Fruit fly (Drosophila melanogaster) whole organism, embryonic: ENCODE results near the gene CG34244.
A peak's percentile ranks its signal among the peaks of the same experiment; 100 is the strongest.

Source experiments
- Bdp1 ChIP-seq: fragments of 200-800 bp; sonication (Bioruptor generic); optimal IDR thresholded peaks from 3 replicates; lab custom pipeline; 2016; ENCODE audit warnings: missing biosample characterization, missing genetic modification characterization
- CG10209 ChIP-seq: fragments of 200-800 bp; sonication (Bioruptor generic); optimal IDR thresholded peaks from 3 replicates; lab custom pipeline; 2017; ENCODE audit warnings: missing biosample characterization, mild to moderate bottlenecking, missing genetic modification characterization, missing genetic modification reagents
- CG10267 ChIP-seq: fragments of 200-800 bp; sonication (Bioruptor generic); optimal IDR thresholded peaks from 2 replicates; lab custom pipeline; 2018; ENCODE audit warnings: missing biosample characterization, mild to moderate bottlenecking, missing genetic modification characterization, moderate library complexity
- CG12071 ChIP-seq: fragments of 200-800 bp; sonication (Bioruptor generic); optimal IDR thresholded peaks from 3 replicates; lab custom pipeline; 2018; ENCODE audit warnings: missing biosample characterization, mild to moderate bottlenecking, missing genetic modification characterization
- CG12391 ChIP-seq: fragments of 200-800 bp; sonication (Bioruptor generic); optimal IDR thresholded peaks from 3 replicates; lab custom pipeline; 2018; ENCODE audit warnings: missing biosample characterization, mild to moderate bottlenecking, missing genetic modification characterization, moderate library complexity
- CG12659 ChIP-seq: fragments of 200-800 bp; sonication (Bioruptor generic); optimal IDR thresholded peaks from 3 replicates; lab custom pipeline; 2017; ENCODE audit warnings: mild to moderate bottlenecking, missing biosample characterization, missing genetic modification reagents, missing genetic modification characterization
- CG12769 ChIP-seq: fragments of 200-800 bp; sonication (Bioruptor generic); optimal IDR thresholded peaks from 2 replicates; lab custom pipeline; 2019; ENCODE audit warnings: missing biosample characterization, mild to moderate bottlenecking, missing genetic modification characterization, moderate library complexity
- CG13287 ChIP-seq: fragments of 200-800 bp; sonication (Bioruptor generic); IDR thresholded peaks from 2 replicates; pipeline ENCODE4 v1.3.6; 2022; ENCODE audit warnings: missing biosample characterization, missing genetic modification characterization; ENCODE audit not compliant: partially characterized antibody
- CG13424 ChIP-seq: fragments of 200-800 bp; sonication (Bioruptor generic); optimal IDR thresholded peaks from 2 replicates; lab custom pipeline; 2019; ENCODE audit warnings: missing biosample characterization, mild to moderate bottlenecking, missing genetic modification characterization, moderate library complexity
- CG14014 ChIP-seq: fragments of 200-800 bp; sonication (Bioruptor generic); IDR thresholded peaks from 2 replicates; pipeline ENCODE4 v1.3.6; 2022; ENCODE audit warnings: missing biosample characterization, missing genetic modification characterization
- CG14441 ChIP-seq: fragments of 200-800 bp; sonication (Bioruptor generic); IDR thresholded peaks from 2 replicates; pipeline ENCODE4 v1.3.6; 2022; ENCODE audit warnings: missing biosample characterization, missing genetic modification characterization
- CG14710 ChIP-seq: fragments of 200-800 bp; sonication (Bioruptor generic); optimal IDR thresholded peaks from 3 replicates; lab custom pipeline; 2019; ENCODE audit warnings: missing biosample characterization, mild to moderate bottlenecking, missing genetic modification characterization, moderate library complexity
- CG15269 ChIP-seq: fragments of 200-800 bp; sonication (Bioruptor generic); optimal IDR thresholded peaks from 2 replicates; lab custom pipeline; 2018; ENCODE audit warnings: missing biosample characterization, mild to moderate bottlenecking, missing genetic modification characterization, moderate library complexity
- CG17359 ChIP-seq: fragments of 200-800 bp; sonication (Bioruptor generic); optimal IDR thresholded peaks from 3 replicates; lab custom pipeline; 2018; ENCODE audit warnings: missing biosample characterization, mild to moderate bottlenecking, missing genetic modification characterization, moderate library complexity
- CG17361 ChIP-seq: fragments of 200-800 bp; sonication (Bioruptor generic); IDR thresholded peaks from 3 replicates; pipeline ENCODE4 v1.3.6; 2022; ENCODE audit warnings: missing biosample characterization, missing genetic modification characterization
- CG18262 ChIP-seq: fragments of 200-800 bp; optimal IDR thresholded peaks from 3 replicates; lab custom pipeline; 2019; ENCODE audit warnings: missing biosample characterization, mild to moderate bottlenecking, missing genetic modification characterization, moderate library complexity
- CG30403 ChIP-seq: fragments of 200-800 bp; sonication (Bioruptor generic); optimal IDR thresholded peaks from 3 replicates; lab custom pipeline; 2016; ENCODE audit warnings: missing biosample characterization, missing genetic modification characterization
- CG4424 ChIP-seq: fragments of 200-800 bp; sonication (Bioruptor generic); optimal IDR thresholded peaks from 3 replicates; lab custom pipeline; 2016; ENCODE audit warnings: missing biosample characterization, missing genetic modification characterization
- CG4617 ChIP-seq: fragments of 200-800 bp; sonication (Bioruptor generic); optimal IDR thresholded peaks from 3 replicates; lab custom pipeline; 2016; ENCODE audit warnings: missing biosample characterization, missing genetic modification characterization, borderline replicate concordance
- CG5180 ChIP-seq: fragments of 200-800 bp; sonication (Bioruptor generic); optimal IDR thresholded peaks from 3 replicates; lab custom pipeline; 2017; ENCODE audit warnings: missing biosample characterization, missing genetic modification characterization, mild to moderate bottlenecking, moderate library complexity, missing genetic modification reagents
- CG7556 ChIP-seq: fragments of 200-800 bp; sonication (Bioruptor generic); optimal IDR thresholded peaks from 2 replicates; lab custom pipeline; 2017; ENCODE audit warnings: missing biosample characterization, mild to moderate bottlenecking, missing genetic modification characterization
- CG8924 ChIP-seq: fragments of 200-800 bp; optimal IDR thresholded peaks from 3 replicates; lab custom pipeline; 2019; ENCODE audit warnings: missing biosample characterization, mild to moderate bottlenecking, missing genetic modification characterization, moderate library complexity
- Drgx ChIP-seq: fragments of 200-800 bp; sonication (Bioruptor generic); IDR thresholded peaks from 2 replicates; pipeline ENCODE4 v1.3.6; 2022; ENCODE audit warnings: missing biosample characterization, missing genetic modification characterization
- E2f2 ChIP-seq: fragments of 200-800 bp; sonication (Bioruptor generic); IDR thresholded peaks from 2 replicates; pipeline ENCODE4 v1.3.6; 2022; ENCODE audit warnings: missing biosample characterization, missing genetic modification characterization
- Gug ChIP-seq: fragments of 200-800 bp; sonication (Bioruptor generic); IDR thresholded peaks from 4 replicates; pipeline ENCODE4 v1.3.6; 2022; ENCODE audit warnings: missing biosample characterization, missing genetic modification characterization
- HLH3B ChIP-seq: fragments of 200-800 bp; sonication (Bioruptor generic); IDR thresholded peaks from 2 replicates; pipeline ENCODE4 v1.3.6; 2022; ENCODE audit warnings: missing biosample characterization, missing genetic modification characterization
- Hr3 ChIP-seq: fragments of 200-800 bp; sonication (Bioruptor generic); optimal IDR thresholded peaks from 3 replicates; lab custom pipeline; 2016; ENCODE audit warnings: missing biosample characterization, missing genetic modification characterization
- Hr78 ChIP-seq, 2 experiments: fragments of 200-800 bp in 1 of 2; fragments of >200 bp in 1 of 2; sonication (Bioruptor generic) in 1 of 2; optimal IDR thresholded peaks; 2 replicates each; lab custom pipeline; 2017 to 2019; ENCODE audit warnings: missing biosample characterization in 2 of 2, missing genetic modification characterization in 2 of 2, mild to moderate bottlenecking in 1 of 2, moderate library complexity in 1 of 2
- Jarid2 ChIP-seq: fragments of 200-800 bp; sonication (Bioruptor generic); optimal IDR thresholded peaks from 3 replicates; lab custom pipeline; 2017; ENCODE audit warnings: mild to moderate bottlenecking, missing biosample characterization, missing genetic modification reagents, missing genetic modification characterization
- Nf-YB ChIP-seq: fragments of 200-800 bp; sonication (Bioruptor generic); optimal IDR thresholded peaks from 3 replicates; lab custom pipeline; 2019; ENCODE audit warnings: missing biosample characterization, mild to moderate bottlenecking, missing genetic modification characterization, moderate library complexity
- Nf-YC ChIP-seq: fragments of 200-800 bp; optimal IDR thresholded peaks from 3 replicates; lab custom pipeline; 2019; ENCODE audit warnings: missing biosample characterization, mild to moderate bottlenecking, missing genetic modification characterization, moderate library complexity
- Oli ChIP-seq: fragments of 200-800 bp; sonication (Bioruptor generic); optimal IDR thresholded peaks from 2 replicates; lab custom pipeline; 2018; ENCODE audit warnings: missing biosample characterization, mild to moderate bottlenecking, missing genetic modification characterization, moderate library complexity
- Rfx ChIP-seq: fragments of 200-800 bp; sonication (Bioruptor generic); IDR thresholded peaks from 2 replicates; pipeline ENCODE4 v1.3.6; 2022; ENCODE audit warnings: missing biosample characterization, missing genetic modification characterization
- YL-1 ChIP-seq: fragments of 200-800 bp; sonication (Bioruptor generic); optimal IDR thresholded peaks from 3 replicates; lab custom pipeline; 2017; ENCODE audit warnings: missing biosample characterization, mild to moderate bottlenecking, missing genetic modification characterization
- amos ChIP-seq: fragments of 200-800 bp; sonication (Bioruptor generic); IDR thresholded peaks from 2 replicates; pipeline ENCODE4 v1.3.6; 2022; ENCODE audit warnings: missing biosample characterization, missing genetic modification characterization; ENCODE audit not compliant: partially characterized antibody
- br ChIP-seq: fragments of >200 bp; optimal IDR thresholded peaks from 2 replicates; lab custom pipeline; 2017
- ci ChIP-seq: fragments of 200-800 bp; sonication (Bioruptor generic); IDR thresholded peaks from 3 replicates; pipeline ENCODE4 v1.3.6; 2022; ENCODE audit warnings: missing biosample characterization, missing genetic modification characterization
- exex ChIP-seq: fragments of 200-800 bp; sonication (Bioruptor generic); optimal IDR thresholded peaks from 4 replicates; lab custom pipeline; 2018; ENCODE audit warnings: missing biosample characterization, mild to moderate bottlenecking, missing genetic modification characterization, moderate library complexity
- gem ChIP-seq: fragments of 200-800 bp; sonication (Bioruptor generic); optimal IDR thresholded peaks from 2 replicates; lab custom pipeline; 2019; ENCODE audit warnings: missing biosample characterization, mild to moderate bottlenecking, missing genetic modification characterization, moderate library complexity
- grn ChIP-seq: fragments of 200-800 bp; sonication (Bioruptor generic); optimal IDR thresholded peaks from 3 replicates; lab custom pipeline; 2017; ENCODE audit warnings: missing biosample characterization, missing genetic modification characterization
- gro ChIP-seq: fragments of 200-800 bp; sonication (Bioruptor generic); optimal IDR thresholded peaks from 2 replicates; lab custom pipeline; 2016; ENCODE audit warnings: missing biosample characterization, missing genetic modification characterization
- kni ChIP-seq: fragments of 200-800 bp; sonication (Bioruptor generic); optimal IDR thresholded peaks from 3 replicates; lab custom pipeline; 2017; ENCODE audit warnings: mild to moderate bottlenecking, missing biosample characterization, missing genetic modification reagents, missing genetic modification characterization
- sd ChIP-seq: fragments of 200-800 bp; sonication (Bioruptor generic); optimal IDR thresholded peaks from 3 replicates; lab custom pipeline; 2018; ENCODE audit warnings: missing biosample characterization, mild to moderate bottlenecking, missing genetic modification characterization, moderate library complexity
- sisA ChIP-seq: fragments of 200-800 bp; sonication (Bioruptor generic); IDR thresholded peaks from 2 replicates; pipeline ENCODE4 v1.3.6; 2022; ENCODE audit warnings: missing biosample characterization, missing genetic modification characterization
- so ChIP-seq: fragments of 200-800 bp; sonication (Bioruptor generic); IDR thresholded peaks from 3 replicates; pipeline ENCODE4 v1.3.6; 2022; ENCODE audit warnings: missing biosample characterization, missing genetic modification characterization

The CG34244 gene

DNA sequence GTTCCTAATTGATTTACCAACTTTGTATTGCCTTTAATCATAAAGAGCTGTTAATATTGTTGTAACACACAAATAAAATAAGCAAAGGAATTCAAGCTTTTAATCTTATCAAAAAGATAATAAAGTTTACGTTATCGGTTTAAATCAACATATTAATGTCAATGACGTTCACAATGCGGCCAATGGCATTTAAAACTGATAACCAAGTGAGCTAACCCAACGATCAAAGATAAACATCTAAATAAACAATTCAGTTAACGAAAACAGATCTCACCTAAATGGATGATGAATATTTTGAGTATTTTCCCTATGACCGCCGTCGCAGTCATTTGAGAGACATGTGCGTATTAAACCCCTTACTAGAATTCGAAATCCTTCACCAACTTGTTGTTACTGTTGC lies 28.4 kb downstream of the CG34244 start:
- TF ChIP-seq exex (tag; lab: Kevin White, UChicago): peak; percentile 55
- TF ChIP-seq br: no peak
- peak; percentile 42 for TF ChIP-seq Nf-YC (tag; lab: Kevin White, UChicago)
- TF ChIP-seq grn (GFP tag; lab: Kevin White, UChicago): peak; percentile 80
- TF ChIP-seq Nf-YB (GFP tag; lab: Kevin White, UChicago): peak; percentile 40
- peak; percentile 67 for TF ChIP-seq sd (tag; lab: Kevin White, UChicago)
- no peak for TF ChIP-seq CG14441 (GFP tag; lab: Robert Waterston, UW)

DNA sequence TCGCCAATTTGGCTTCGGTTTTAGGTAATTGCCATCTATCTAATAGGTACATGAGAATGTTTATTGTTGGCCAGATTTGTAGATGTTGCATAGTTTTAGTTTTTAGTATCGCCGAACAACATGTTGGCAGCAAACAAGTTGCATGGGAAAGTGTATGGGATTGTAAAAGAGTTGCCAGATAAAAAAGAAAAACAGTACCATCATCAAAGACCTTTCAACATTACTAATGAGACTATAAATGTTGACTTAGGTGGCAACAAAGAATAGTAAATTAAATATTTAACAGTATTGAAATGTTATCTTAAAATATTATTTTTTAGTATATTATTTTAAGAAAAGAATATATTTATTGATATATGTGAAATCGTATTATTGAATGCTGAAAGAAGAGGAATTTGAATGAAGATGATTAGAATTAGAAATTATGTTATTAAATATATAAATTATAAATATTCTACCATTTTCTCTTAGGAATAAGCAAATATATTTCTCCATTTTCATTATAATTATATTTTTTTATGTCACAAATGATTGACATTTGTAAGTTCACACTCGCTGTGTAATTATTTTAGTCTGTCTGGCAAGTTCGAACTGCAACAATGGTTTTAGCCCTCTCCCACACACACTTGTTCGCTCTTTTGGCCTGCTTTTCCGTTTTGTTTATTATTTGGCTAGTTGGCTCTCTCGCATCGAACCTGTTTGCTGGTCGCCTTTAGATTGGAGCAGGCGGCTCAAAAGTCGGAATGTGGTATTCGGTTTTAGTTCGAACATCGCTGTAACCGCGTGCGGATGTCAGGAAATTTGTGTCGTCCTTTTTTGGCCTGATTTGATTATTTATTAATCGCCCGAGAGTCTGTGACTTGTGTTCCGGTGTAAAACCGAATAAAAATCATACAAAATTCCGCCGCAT lies 30.8 kb downstream of the CG34244 start:
- peak; percentile 6 for TF ChIP-seq CG8924
- TF ChIP-seq CG15269: peak; percentile 37
- peak; percentile 24 for TF ChIP-seq CG12659 (GFP tag; lab: Kevin White, UChicago)
- TF ChIP-seq CG14014 (GFP tag; lab: Robert Waterston, UW): 0 out of 2 replicates have a peak, but pooled peaks have one; percentile 11
- TF ChIP-seq Hr78 (GFP tag; optimal IDR thresholded peaks at IDR 0.05; lab: Kevin White, UChicago): no peak
- TF ChIP-seq gro: peak; percentile 0
- TF ChIP-seq Hr3 (GFP tag; lab: Kevin White, UChicago): peak; percentile 48
- peak; percentile 99 for TF ChIP-seq CG5180 (GFP tag; lab: Kevin White, UChicago)
- TF ChIP-seq CG10209 (GFP tag; lab: Kevin White, UChicago): peak; percentile 50
- TF ChIP-seq Rfx (GFP tag; lab: Robert Waterston, UW): 0 out of 2 replicates have a peak, but pooled peaks have one; percentile 31
- TF ChIP-seq CG13287 (GFP tag; lab: Robert Waterston, UW): peak; percentile 49; the same call in 1 of the 2 replicates
- TF ChIP-seq gem: peak; percentile 61
- TF ChIP-seq CG18262 (tag; lab: Kevin White, UChicago): peak; percentile 22
- peak; percentile 63 for TF ChIP-seq CG12391 (tag; lab: Kevin White, UChicago)
- TF ChIP-seq YL-1 (GFP tag; lab: Kevin White, UChicago): no peak
- no peak for TF ChIP-seq sisA
- TF ChIP-seq E2f2 (GFP tag; lab: Robert Waterston, UW): 0 out of 2 replicates have a peak, but pooled peaks have one; percentile 24
- TF ChIP-seq CG17359 (tag; lab: Kevin White, UChicago): no peak
- peak; percentile 12 for TF ChIP-seq CG4424 (GFP tag; lab: Kevin White, UChicago)
- TF ChIP-seq Nf-YC (tag; lab: Kevin White, UChicago): peak; percentile 3
- no peak for TF ChIP-seq amos (GFP tag; lab: Robert Waterston, UW)
- peak; percentile 93 for TF ChIP-seq Jarid2 (GFP tag; lab: Kevin White, UChicago)
- peak; percentile 56 for TF ChIP-seq CG7556 (GFP tag; lab: Kevin White, UChicago)
- TF ChIP-seq Bdp1 (GFP tag; lab: Kevin White, UChicago): no peak
- peak; percentile 63; the same call in 2 of the 3 replicates for TF ChIP-seq ci
- TF ChIP-seq Gug (GFP tag; lab: Robert Waterston, UW): 0 out of 4 replicates have a peak, but pooled peaks have one; percentile 28
- TF ChIP-seq CG30403 (GFP tag; lab: Kevin White, UChicago): peak; percentile 51
- peak; percentile 1 for TF ChIP-seq CG10267 (tag; lab: Kevin White, UChicago)
- TF ChIP-seq CG14710: peak; percentile 23
- TF ChIP-seq CG13424 (tag; lab: Kevin White, UChicago): peak; percentile 55
- TF ChIP-seq so (GFP tag; lab: Robert Waterston, UW): no peak
- peak; percentile 25 for TF ChIP-seq Oli (tag; lab: Kevin White, UChicago)
- TF ChIP-seq CG17361: peak; percentile 63; the same call in 2 of the 3 replicates
- TF ChIP-seq HLH3B (GFP tag; lab: Robert Waterston, UW): no peak
- TF ChIP-seq CG4617 (GFP tag; lab: Kevin White, UChicago): no peak
- TF ChIP-seq kni: peak; percentile 38
- peak; percentile 94 for TF ChIP-seq sd (tag; lab: Kevin White, UChicago)
- peak; percentile 9 for TF ChIP-seq CG12071 (GFP tag; lab: Kevin White, UChicago)
- TF ChIP-seq CG12769 (tag; lab: Kevin White, UChicago): peak; percentile 17
- peak; percentile 56; the same call in 1 of the 2 replicates for TF ChIP-seq Drgx (GFP tag; lab: Robert Waterston, UW)
